Fruit fly (Drosophila melanogaster) ovary, adult (tissue): ENCODE results near the gene CG11504.

Experiments used
- CG17801 ChIP-seq: fragments of 200-800 bp; optimal IDR thresholded peaks from 2 replicates; lab custom pipeline; 2019; ENCODE audit warnings: missing biosample characterization, mild to moderate bottlenecking, missing genetic modification characterization, moderate library complexity; ENCODE audit not compliant: partially characterized antibody

The CG11504 gene

dm6 chr3R:30005332-30005979 is 7.8 kb downstream of the CG11504 start:
- TF ChIP-seq CG17801 (GFP tag; lab: Kevin White, UChicago) = no peak

dm6 chr3R:30009173-30009572 is 11.5 kb downstream of the CG11504 start, which contains the start of gene CG7912:
CG7912 (minus strand) TSS chr3R:30009189.
- no peak for TF ChIP-seq CG17801 (GFP tag; lab: Kevin White, UChicago)

- no peak for TF ChIP-seq CG17801 (GFP tag; lab: Kevin White, UChicago)
These were observed 15.1 kb downstream of the CG11504 start for dm6 chr3R:30012602-30013489.

dm6 chr3R:30013909-30014308 is 16.2 kb downstream of the CG11504 start:
- no peak for TF ChIP-seq CG17801 (GFP tag; lab: Kevin White, UChicago)

- no peak for TF ChIP-seq CG17801 (GFP tag; lab: Kevin White, UChicago)
These were observed 16.8 kb downstream of the CG11504 start for dm6 chr3R:30014480-30014879.

dm6 chr3R:30014977-30015514 is 17.3 kb downstream of the CG11504 start, which contains the start of gene CG7920:
CG7920 (minus strand) TSS chr3R:30015284.
- peak; percentile 60 for TF ChIP-seq CG17801 (GFP tag; lab: Kevin White, UChicago)

- no peak for TF ChIP-seq CG17801 (GFP tag; lab: Kevin White, UChicago)
These were observed 23.3 kb downstream of the CG11504 start for dm6 chr3R:30021009-30021408.

dm6 chr3R:30021559-30022451 is 24.1 kb downstream of the CG11504 start, which contains the start of gene Mgat2:
Mgat2 (minus strand) TSS chr3R:30022221.
- TF ChIP-seq CG17801 (GFP tag; lab: Kevin White, UChicago) = peak; percentile 36

- TF ChIP-seq CG17801 (GFP tag; lab: Kevin White, UChicago) = no peak
These were observed 24.8 kb downstream of the CG11504 start, which contains the start of the genes RpS28a and Axn for dm6 chr3R:30022452-30023028. RpS28a (minus strand) TSS chr3R:30022648. Axn (plus strand) TSS chr3R:30022842.

dm6 chr3R:30023445-30023844 is 25.7 kb downstream of the CG11504 start:
- TF ChIP-seq CG17801 (GFP tag; lab: Kevin White, UChicago) = no peak

- no peak for TF ChIP-seq CG17801 (GFP tag; lab: Kevin White, UChicago)
These were observed 32.4 kb downstream of the CG11504 start for dm6 chr3R:30030061-30030460.

- TF ChIP-seq CG17801 (GFP tag; lab: Kevin White, UChicago) = no peak
These were observed 34.6 kb downstream of the CG11504 start for dm6 chr3R:30032281-30032680.

- no peak for TF ChIP-seq CG17801 (GFP tag; lab: Kevin White, UChicago)
These were observed 38.9 kb downstream of the CG11504 start, which contains the start of gene ZIPIC for dm6 chr3R:30036609-30037008. ZIPIC (minus strand) TSS chr3R:30036870.

- TF ChIP-seq CG17801 (GFP tag; lab: Kevin White, UChicago) = no peak
These were observed 39.9 kb downstream of the CG11504 start, which contains the start of gene ocn for dm6 chr3R:30037630-30038029. ocn (minus strand) TSS chr3R:30037730.
